Worm (Caenorhabditis elegans) whole organism, mixed stage, embryonic: ENCODE measurements around the gene F14H3.5.

Source experiments
- M03D4.4 ChIP-seq: sonication (generic microtip); optimal IDR thresholded peaks from 2 replicates; lab custom pipeline; 2017; ENCODE audit warnings: mild to moderate bottlenecking, missing genetic modification characterization, missing compliant biosample characterization
- bed-3 ChIP-seq: fragments of 200-800 bp; sonication (Bioruptor generic); optimal IDR thresholded peaks from 3 replicates; lab custom pipeline; 2018; ENCODE audit warnings: mild to moderate bottlenecking, missing genetic modification characterization, moderate library complexity, missing compliant biosample characterization
- ceh-39 ChIP-seq: fragments of 150-350 bp; optimal IDR thresholded peaks from 2 replicates; lab custom pipeline; 2014; ENCODE audit warnings: missing biosample characterization, missing genetic modification characterization
- ces-1 ChIP-seq: fragments of 150-350 bp; optimal IDR thresholded peaks from 2 replicates; lab custom pipeline; 2014; ENCODE audit warnings: missing biosample characterization, missing genetic modification reagents, missing genetic modification characterization
- cnd-1 ChIP-seq: fragments of 200-800 bp; sonication (Bioruptor generic); optimal IDR thresholded peaks from 2 replicates; lab custom pipeline; 2018; ENCODE audit warnings: mild to moderate bottlenecking, missing genetic modification characterization, missing compliant biosample characterization
- drap-1 ChIP-seq: fragments of 200-800 bp; sonication (Bioruptor generic); optimal IDR thresholded peaks from 3 replicates; lab custom pipeline; 2018; ENCODE audit warnings: mild to moderate bottlenecking, missing genetic modification characterization, missing compliant biosample characterization
- elt-1 ChIP-seq: sonication (generic microtip); optimal IDR thresholded peaks from 2 replicates; lab custom pipeline; 2017; ENCODE audit warnings: missing genetic modification characterization, mild to moderate bottlenecking, missing compliant biosample characterization, antibody characterized with exemption, moderate library complexity, borderline replicate concordance; ENCODE audit not compliant: insufficient read depth
- elt-3 ChIP-seq: fragments of 150-350 bp; optimal IDR thresholded peaks from 2 replicates; lab custom pipeline; 2014; ENCODE audit warnings: missing biosample characterization, missing genetic modification characterization
- flh-1 ChIP-seq: fragments of 200-800 bp; sonication (Bioruptor generic); optimal IDR thresholded peaks from 2 replicates; lab custom pipeline; 2018; ENCODE audit warnings: mild to moderate bottlenecking, missing genetic modification characterization, moderate library complexity, missing compliant biosample characterization
- ham-2 ChIP-seq: fragments of 200-800 bp; sonication (Bioruptor generic); optimal IDR thresholded peaks from 2 replicates; lab custom pipeline; 2018; ENCODE audit warnings: mild to moderate bottlenecking, missing genetic modification characterization, missing compliant biosample characterization
- hlh-1 ChIP-seq: fragments of 150-350 bp; optimal IDR thresholded peaks from 2 replicates; lab custom pipeline; 2014; ENCODE audit warnings: missing biosample characterization, missing genetic modification reagents, missing genetic modification characterization
- lin-13 ChIP-seq: fragments of 150-350 bp; optimal IDR thresholded peaks from 2 replicates; lab custom pipeline; 2014; ENCODE audit warnings: missing biosample characterization, missing genetic modification characterization
- lin-32 ChIP-seq: fragments of 200-800 bp; sonication (Bioruptor generic); optimal IDR thresholded peaks from 2 replicates; lab custom pipeline; 2018; ENCODE audit warnings: mild to moderate bottlenecking, missing genetic modification characterization, missing compliant biosample characterization
- mab-5 ChIP-seq: fragments of 150-350 bp; optimal IDR thresholded peaks from 2 replicates; lab custom pipeline; 2014; ENCODE audit warnings: missing biosample characterization, missing genetic modification characterization
- mep-1 ChIP-seq: fragments of 150-350 bp; optimal IDR thresholded peaks from 2 replicates; lab custom pipeline; 2017; ENCODE audit warnings: missing biosample characterization, missing genetic modification reagents, missing genetic modification characterization, inconsistent platforms
- mls-2 ChIP-seq: sonication (generic microtip); optimal IDR thresholded peaks from 2 replicates; lab custom pipeline; 2016; ENCODE audit warnings: mild to moderate bottlenecking, missing genetic modification characterization, moderate library complexity, missing compliant biosample characterization
- nhr-12 ChIP-seq: fragments of 150-350 bp; optimal IDR thresholded peaks from 2 replicates; lab custom pipeline; 2014; ENCODE audit warnings: missing biosample characterization, missing genetic modification characterization
- nhr-2 ChIP-seq: fragments of 150-350 bp; optimal IDR thresholded peaks from 2 replicates; lab custom pipeline; 2014; ENCODE audit warnings: missing biosample characterization, missing genetic modification characterization
- nhr-237 ChIP-seq: fragments of 150-350 bp; optimal IDR thresholded peaks from 2 replicates; lab custom pipeline; 2014; ENCODE audit warnings: missing biosample characterization, missing genetic modification characterization
- nhr-28 ChIP-seq: fragments of 150-350 bp; optimal IDR thresholded peaks from 2 replicates; lab custom pipeline; 2014; ENCODE audit warnings: missing biosample characterization, missing genetic modification characterization
- nhr-76 ChIP-seq: sonication (generic microtip); optimal IDR thresholded peaks from 2 replicates; lab custom pipeline; 2017; ENCODE audit warnings: missing biosample characterization, missing genetic modification characterization
- pha-4 ChIP-seq: fragments of 150-350 bp; optimal IDR thresholded peaks from 2 replicates; lab custom pipeline; 2018; ENCODE audit warnings: missing biosample characterization, missing genetic modification reagents, missing genetic modification characterization
- sem-2 ChIP-seq: fragments of 200-800 bp; sonication (Bioruptor generic); optimal IDR thresholded peaks from 2 replicates; lab custom pipeline; 2018; ENCODE audit warnings: mild to moderate bottlenecking, missing genetic modification characterization, missing compliant biosample characterization
- sptf-1 ChIP-seq: sonication (generic microtip); optimal IDR thresholded peaks from 2 replicates; lab custom pipeline; 2017; ENCODE audit warnings: mild to moderate bottlenecking, missing genetic modification characterization, moderate library complexity, missing compliant biosample characterization
- tbx-8 ChIP-seq: fragments of 200-800 bp; sonication (Bioruptor generic); optimal IDR thresholded peaks from 2 replicates; lab custom pipeline; 2018; ENCODE audit warnings: mild to moderate bottlenecking, missing genetic modification characterization, moderate library complexity, missing compliant biosample characterization
- unc-39 ChIP-seq: fragments of 150-350 bp; optimal IDR thresholded peaks from 2 replicates; lab custom pipeline; 2014; ENCODE audit warnings: missing biosample characterization, missing genetic modification characterization
- unc-62 ChIP-seq: fragments of 150-350 bp; optimal IDR thresholded peaks from 2 replicates; lab custom pipeline; 2014; ENCODE audit warnings: missing biosample characterization, missing genetic modification reagents, missing genetic modification characterization
- zip-8 ChIP-seq: fragments of 150-350 bp; optimal IDR thresholded peaks from 2 replicates; lab custom pipeline; 2014; ENCODE audit warnings: missing biosample characterization, missing genetic modification characterization
- ztf-11 ChIP-seq: fragments of 150-350 bp; optimal IDR thresholded peaks from 2 replicates; lab custom pipeline; 2014; ENCODE audit warnings: missing biosample characterization, missing genetic modification characterization

Gene F14H3.5

DNA sequence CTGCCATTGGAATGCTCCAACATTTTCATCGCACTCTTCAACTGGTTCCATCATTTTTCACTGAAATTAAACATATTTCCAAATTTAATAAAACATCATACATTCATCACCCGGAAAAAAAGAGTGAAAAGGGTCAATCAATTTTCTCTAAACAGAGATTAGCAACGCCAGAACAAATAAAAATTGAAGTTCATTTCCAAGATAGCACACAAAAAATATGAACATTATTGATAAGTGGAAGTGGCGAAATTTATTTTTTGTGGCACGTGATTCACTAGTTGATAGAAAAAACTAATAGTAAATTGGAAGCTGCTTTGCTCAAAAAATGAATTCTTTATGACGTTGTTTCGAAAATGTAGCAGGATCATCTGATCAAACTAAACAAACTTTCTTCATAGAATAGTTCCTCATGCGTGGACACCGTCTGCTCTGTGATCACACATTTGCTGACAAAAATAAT is 18.4 kb upstream of the F14H3.5 start, which contains the start of the genes F14H3.12 and srj-29:
Gene F14H3.12, minus strand, starts transcription at position 74 of the 460 bp plus-strand sequence.
Gene srj-29, plus strand, starts transcription at position 410 of the 460 bp plus-strand sequence.
- TF ChIP-seq M03D4.4 (tag; lab: Kevin White, UChicago) (no peak), cnd-1 (tag; lab: Kevin White, UChicago) (no peak), zip-8 (tag; lab: Kevin White, UChicago) (no peak), tbx-8 (no peak), nhr-237 (tag; lab: Kevin White, UChicago) (no peak), ces-1 (no peak), mls-2 (no peak), bed-3 (GFP tag; lab: Kevin White, UChicago) (no peak), flh-1 (GFP tag; lab: Kevin White, UChicago) (no peak), drap-1 (no peak), sem-2 (no peak), sptf-1 (tag; lab: Kevin White, UChicago) (no peak), lin-13 (tag; lab: Kevin White, UChicago) (no peak), unc-62 (no peak), elt-1 (tag; lab: Kevin White, UChicago) (no peak), elt-3 (tag; lab: Kevin White, UChicago) (no peak), ztf-11 (tag; lab: Kevin White, UChicago) (no peak), nhr-76 (no peak)

DNA sequence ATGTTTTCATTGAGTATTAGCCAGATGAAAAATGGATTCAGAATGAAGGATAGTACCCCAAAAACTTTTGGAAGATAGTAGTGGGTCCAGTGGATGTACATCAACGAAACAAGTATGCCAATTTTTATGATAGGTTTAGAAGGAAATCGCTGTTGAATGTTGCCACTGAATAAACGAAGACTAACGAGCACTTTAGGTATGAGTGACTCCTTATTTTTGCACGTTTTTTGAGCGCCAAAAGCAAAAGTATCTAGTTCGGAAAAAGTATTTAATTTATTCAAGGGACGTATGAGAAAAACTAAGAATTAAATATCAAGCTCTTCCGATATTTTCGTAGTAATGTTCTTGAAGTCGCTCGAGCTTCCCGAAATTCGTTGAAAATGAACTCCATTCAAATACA is 17.0 kb upstream of the F14H3.5 start, which contains the start of gene srj-10:
Gene srj-10, minus strand, starts transcription at position 101 of the 400 bp plus-strand sequence.
- TF ChIP-seq unc-39 (tag; lab: Kevin White, UChicago), result no peak
- TF ChIP-seq mls-2, result no peak
- no peak for TF ChIP-seq nhr-2 (tag; lab: Kevin White, UChicago)
- TF ChIP-seq cnd-1 (tag; lab: Kevin White, UChicago), result no peak
- TF ChIP-seq hlh-1 (tag; lab: Kevin White, UChicago), result no peak
- no peak for TF ChIP-seq tbx-8
- no peak for TF ChIP-seq bed-3 (GFP tag; lab: Kevin White, UChicago)
- TF ChIP-seq ztf-11 (tag; lab: Kevin White, UChicago), result no peak
- no peak for TF ChIP-seq drap-1
- no peak for TF ChIP-seq lin-32 (GFP tag; lab: Kevin White, UChicago)
- no peak for TF ChIP-seq unc-62
- TF ChIP-seq M03D4.4 (tag; lab: Kevin White, UChicago), result no peak
- TF ChIP-seq mep-1 (tag; lab: Kevin White, UChicago), result no peak
- no peak for TF ChIP-seq flh-1 (GFP tag; lab: Kevin White, UChicago)
- no peak for TF ChIP-seq sptf-1 (tag; lab: Kevin White, UChicago)
- TF ChIP-seq lin-13 (tag; lab: Kevin White, UChicago), result no peak

DNA sequence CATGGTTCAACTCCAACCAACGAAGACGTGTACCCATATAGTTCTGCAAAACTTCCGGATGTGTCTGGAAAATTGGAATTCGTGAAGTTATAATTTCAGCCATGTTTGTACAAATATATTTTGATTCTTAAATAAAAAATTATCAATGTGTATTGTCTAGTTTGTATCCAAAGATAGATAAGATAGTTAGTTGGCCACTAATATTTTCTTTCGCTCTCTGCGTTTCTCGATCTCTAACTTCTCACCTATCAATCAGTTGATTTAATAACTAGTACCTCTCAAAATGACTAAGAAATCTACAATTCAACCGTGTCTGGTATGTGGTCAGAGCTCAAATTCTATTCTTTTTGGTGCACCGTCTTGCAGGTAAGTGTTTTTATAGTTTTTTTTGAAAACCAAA is 14.3 kb upstream of the F14H3.5 start, which contains the start of gene nhr-176:
Gene nhr-176, plus strand, starts transcription at position 159 of the 400 bp plus-strand sequence.
- TF ChIP-seq lin-13 (tag; lab: Kevin White, UChicago) (no peak), ceh-39 (tag; lab: Kevin White, UChicago) (no peak), elt-3 (tag; lab: Kevin White, UChicago) (no peak), nhr-12 (tag; lab: Kevin White, UChicago) (no peak), tbx-8 (no peak), unc-62 (no peak), zip-8 (tag; lab: Kevin White, UChicago) (no peak), sem-2 (no peak), nhr-28 (tag; lab: Kevin White, UChicago) (no peak)
- TF ChIP-seq, all 35 proteins: peak for 0

DNA sequence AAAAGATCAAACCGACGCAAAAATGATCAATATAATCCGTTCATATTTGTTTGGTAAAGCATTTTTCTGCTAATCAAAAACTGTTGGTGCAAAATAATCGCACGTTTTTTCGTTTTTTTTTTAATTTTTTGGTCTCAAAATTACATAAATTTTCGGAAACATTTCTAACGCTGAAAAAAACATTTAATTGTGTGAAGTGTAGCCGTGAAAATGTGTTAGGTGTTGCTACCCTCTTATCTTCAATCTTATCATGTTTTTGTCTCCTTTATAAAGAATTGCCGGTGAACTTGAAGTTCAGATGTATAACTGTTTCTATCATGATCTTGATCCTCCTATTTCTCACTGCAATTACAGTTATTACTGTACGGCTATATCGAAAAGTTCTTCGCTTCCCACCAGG is 12.1 kb upstream of the F14H3.5 start, which contains the start of gene cyp-35D1:
Gene cyp-35D1, plus strand, starts transcription at position 301 of the 400 bp plus-strand sequence.
- TF ChIP-seq nhr-2 (tag; lab: Kevin White, UChicago) (no peak), ham-2 (GFP tag; lab: Kevin White, UChicago) (no peak)

DNA sequence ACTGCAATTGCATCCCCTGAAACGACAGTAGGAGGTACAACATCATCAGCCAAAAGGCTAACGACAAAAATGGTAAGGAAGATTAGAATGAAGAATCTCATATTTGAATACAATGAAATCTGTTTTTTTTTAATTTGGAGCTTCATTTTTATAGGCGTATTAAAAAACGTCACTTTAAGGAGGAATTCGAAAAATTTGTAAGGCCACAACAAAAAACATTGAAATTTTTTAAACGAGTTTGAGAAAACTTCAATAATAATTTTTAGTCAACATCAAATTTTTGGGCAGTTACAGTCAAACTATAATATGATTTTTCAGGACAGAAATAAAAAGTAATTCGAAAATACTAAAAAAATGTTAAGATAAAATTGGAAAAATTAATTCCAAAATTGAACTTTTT is 5.9 kb upstream of the F14H3.5 start, which contains the start of gene F14H3.14:
Gene F14H3.14, minus strand, starts transcription at position 101 of the 400 bp plus-strand sequence.
- TF ChIP-seq mab-5, result no peak
- TF ChIP-seq lin-13 (tag; lab: Kevin White, UChicago), result no peak
- no peak for TF ChIP-seq nhr-76
- TF ChIP-seq elt-1 (tag; lab: Kevin White, UChicago), result no peak
- TF ChIP-seq pha-4 (tag; lab: Kevin White, UChicago), result no peak
